Fruit fly (Drosophila melanogaster): ENCODE data around the gene CG32447.

dm6 chr3L:21744169-21744568, 38.0 kb upstream of the CG32447 start, which contains the start of gene CG14565:
- TF ChIP-seq CG8632 (GFP tag; optimal IDR thresholded peaks at IDR 0.05): no peak
- no peak for TF ChIP-seq CG34406 (GFP tag; optimal IDR thresholded peaks at IDR 0.05)
- TF ChIP-seq dsx (GFP tag; optimal IDR thresholded peaks at IDR 0.05; ENCODE audit: poor library complexity, severe bottlenecking): no peak
- TF ChIP-seq Gug (GFP tag; IDR thresholded peaks at IDR 0.05): no peak
- TF ChIP-seq CG6276 (GFP tag; optimal IDR thresholded peaks at IDR 0.05): no peak
- TF ChIP-seq CG11762 (GFP tag; optimal IDR thresholded peaks at IDR 0.05; ENCODE audit: insufficient read depth): no peak
- TF ChIP-seq salr (GFP tag; optimal IDR thresholded peaks at IDR 0.05): no peak
- no peak for TF ChIP-seq esn (GFP tag; optimal IDR thresholded peaks at IDR 0.05)
- no peak for TF ChIP-seq Met (GFP tag; optimal IDR thresholded peaks at IDR 0.05)
- no peak for TF ChIP-seq ss (GFP tag; optimal IDR thresholded peaks at IDR 0.05)
